Worm (Caenorhabditis elegans) whole organism, young adult: Measurements from ENCODE around the gene ctr-9.

Experiments
- B0035.1 ChIP-seq: sonication (generic microtip); optimal IDR thresholded peaks from 2 replicates; lab custom pipeline; 2016; ENCODE audit warnings: missing genetic modification characterization, mild to moderate bottlenecking, missing compliant biosample characterization, missing genotype, missing genetic modification reagents
- B0336.3 ChIP-seq: fragments of 200-800 bp; sonication (Bioruptor generic); IDR thresholded peaks from 2 replicates; pipeline ENCODE4 v1.3.6; 2022; ENCODE audit warnings: missing genetic modification characterization, missing compliant biosample characterization
- D2030.7 ChIP-seq: fragments of 200-800 bp; sonication (Bioruptor generic); IDR thresholded peaks from 2 replicates; pipeline ENCODE4 v1.3.6; 2022; ENCODE audit warnings: missing genetic modification reagents, missing genetic modification characterization, missing compliant biosample characterization
- F52B5.7 ChIP-seq: sonication (generic microtip); optimal IDR thresholded peaks from 2 replicates; lab custom pipeline; 2016; ENCODE audit warnings: mild to moderate bottlenecking, missing genetic modification characterization, missing compliant biosample characterization
- Y53F4B.3 ChIP-seq: fragments of 200-800 bp; sonication (Bioruptor generic); IDR thresholded peaks from 2 replicates; pipeline ENCODE4 v1.3.6; 2022; ENCODE audit warnings: missing genetic modification reagents, missing genetic modification characterization, missing compliant biosample characterization
- Y56A3A.18 ChIP-seq: fragments of 200-800 bp; sonication (Bioruptor generic); IDR thresholded peaks from 2 replicates; pipeline ENCODE4 v1.3.6; 2022; ENCODE audit warnings: missing genetic modification reagents, missing genetic modification characterization, missing compliant biosample characterization
- Y79H2A.3 ChIP-seq: fragments of 200-800 bp; sonication (Bioruptor generic); conservative IDR thresholded peaks from 2 replicates; pipeline ENCODE4 v1.3.6; 2022; ENCODE audit warnings: missing genetic modification reagents, missing genetic modification characterization, missing compliant biosample characterization
- Y95B8A.8 ChIP-seq: fragments of 200-800 bp; sonication (Bioruptor generic); IDR thresholded peaks from 2 replicates; pipeline ENCODE4 v1.3.6; 2022; ENCODE audit warnings: missing genetic modification reagents, missing genetic modification characterization, missing compliant biosample characterization
- akir-1 ChIP-seq: fragments of 200-800 bp; sonication (Bioruptor generic); optimal IDR thresholded peaks from 2 replicates; lab custom pipeline; 2018; ENCODE audit warnings: mild to moderate bottlenecking, missing genetic modification characterization, moderate library complexity, missing compliant biosample characterization
- ama-1 ChIP-seq, 3 experiments: fragments of 150-350 bp in 1 of 3; sonication (generic microtip) in 2 of 3; optimal IDR thresholded peaks; 2 replicates each; lab custom pipeline; 2014 to 2018; ENCODE audit warnings: missing biosample characterization in 2 of 3, missing genetic modification characterization in 2 of 3, missing genetic modification reagents in 2 of 3
- atf-7 ChIP-seq: sonication (generic microtip); optimal IDR thresholded peaks from 2 replicates; lab custom pipeline; 2017; ENCODE audit warnings: mild to moderate bottlenecking, missing genetic modification characterization, missing compliant biosample characterization
- athp-1 ChIP-seq: sonication (generic microtip); optimal IDR thresholded peaks from 2 replicates; lab custom pipeline; 2017; ENCODE audit warnings: mild to moderate bottlenecking, missing genetic modification characterization, missing compliant biosample characterization
- attf-3 ChIP-seq: fragments of 200-800 bp; sonication (Bioruptor generic); conservative IDR thresholded peaks from 2 replicates; pipeline ENCODE4 v1.3.6; 2022; ENCODE audit warnings: missing genetic modification reagents, missing genetic modification characterization, missing compliant biosample characterization
- attf-6 ChIP-seq: fragments of 200-800 bp; sonication (Bioruptor generic); IDR thresholded peaks from 2 replicates; pipeline ENCODE4 v1.3.6; 2022; ENCODE audit warnings: missing genetic modification reagents, missing genetic modification characterization, missing compliant biosample characterization
- bed-2 ChIP-seq: fragments of 200-800 bp; sonication (Bioruptor generic); IDR thresholded peaks from 2 replicates; pipeline ENCODE4 v1.3.6; 2022; ENCODE audit warnings: missing genetic modification reagents, missing genetic modification characterization, missing compliant biosample characterization
- cebp-1 ChIP-seq, 2 experiments: fragments of 200-800 bp in 1 of 2; sonication (Bioruptor generic) in 1 of 2; sonication (generic microtip) in 1 of 2; IDR thresholded peaks in 1 of 2; optimal IDR thresholded peaks in 1 of 2; 2 replicates each; pipeline versions ENCODE4 v1.3.6 to Lab custom; 2017 to 2022; ENCODE audit warnings: missing compliant biosample characterization in 2 of 2, missing genetic modification characterization in 2 of 2, mild to moderate bottlenecking in 1 of 2, missing genetic modification reagents in 1 of 2, moderate library complexity in 1 of 2
- ceh-40 ChIP-seq: fragments of 200-800 bp; sonication (Bioruptor generic); IDR thresholded peaks from 2 replicates; pipeline ENCODE4 v1.3.6; 2022; ENCODE audit warnings: missing genetic modification characterization, missing compliant biosample characterization
- dpff-1 ChIP-seq: sonication (generic microtip); optimal IDR thresholded peaks from 2 replicates; lab custom pipeline; 2017; ENCODE audit warnings: mild to moderate bottlenecking, missing genetic modification characterization, missing compliant biosample characterization
- fkh-3 ChIP-seq: sonication (generic microtip); optimal IDR thresholded peaks from 2 replicates; lab custom pipeline; 2016; ENCODE audit warnings: mild to moderate bottlenecking, missing genetic modification characterization, missing compliant biosample characterization
- him-1 ChIP-seq: sonication (generic microtip); optimal IDR thresholded peaks from 2 replicates; lab custom pipeline; 2016; ENCODE audit warnings: missing genotype, missing genetic modification reagents, missing genetic modification characterization, missing compliant biosample characterization
- hlh-12 ChIP-seq: sonication (generic microtip); optimal IDR thresholded peaks from 2 replicates; lab custom pipeline; 2016; ENCODE audit warnings: missing genetic modification characterization, missing compliant biosample characterization
- hlh-26 ChIP-seq: fragments of 200-800 bp; sonication (Bioruptor generic); conservative IDR thresholded peaks from 2 replicates; pipeline ENCODE4 v1.3.6; 2022; ENCODE audit warnings: missing genetic modification reagents, missing genetic modification characterization, missing compliant biosample characterization
- hrde-1 ChIP-seq: sonication (generic microtip); optimal IDR thresholded peaks from 2 replicates; lab custom pipeline; 2016; ENCODE audit warnings: missing genetic modification characterization, mild to moderate bottlenecking, missing compliant biosample characterization, moderate library complexity, missing genotype, missing genetic modification reagents, borderline replicate concordance
- hsf-1 ChIP-seq: fragments of 200-800 bp; sonication (Bioruptor generic); IDR thresholded peaks from 2 replicates; pipeline ENCODE4 v1.3.6; 2022; ENCODE audit warnings: missing genetic modification reagents, missing genetic modification characterization, missing compliant biosample characterization
- let-526 ChIP-seq: fragments of 200-800 bp; sonication (Bioruptor generic); IDR thresholded peaks from 2 replicates; pipeline ENCODE4 v1.3.6; 2022; ENCODE audit warnings: missing genetic modification reagents, missing genetic modification characterization, missing compliant biosample characterization
- let-607 ChIP-seq, 2 experiments: fragments of 200-800 bp in 1 of 2; sonication (Bioruptor generic) in 1 of 2; sonication (generic microtip) in 1 of 2; optimal IDR thresholded peaks; 2 replicates each; lab custom pipeline; 2016 to 2018; ENCODE audit warnings: mild to moderate bottlenecking in 2 of 2, missing compliant biosample characterization in 2 of 2, missing genetic modification characterization in 2 of 2, moderate library complexity in 2 of 2, missing genotype in 1 of 2
- lin-54 ChIP-seq: fragments of 200-800 bp; sonication (Bioruptor generic); optimal IDR thresholded peaks from 2 replicates; lab custom pipeline; 2018; ENCODE audit warnings: mild to moderate bottlenecking, missing genetic modification characterization, missing compliant biosample characterization
- lsl-1 ChIP-seq: fragments of 200-800 bp; sonication (Bioruptor generic); optimal IDR thresholded peaks from 2 replicates; lab custom pipeline; 2018; ENCODE audit warnings: mild to moderate bottlenecking, missing genetic modification characterization, moderate library complexity, missing compliant biosample characterization
- madf-6 ChIP-seq: fragments of 200-800 bp; sonication (Bioruptor generic); IDR thresholded peaks from 2 replicates; pipeline ENCODE4 v1.3.6; 2022; ENCODE audit warnings: missing genetic modification reagents, missing genetic modification characterization, missing compliant biosample characterization
- mcd-1 ChIP-seq: fragments of 200-800 bp; sonication (Bioruptor generic); IDR thresholded peaks from 2 replicates; pipeline ENCODE4 v1.3.6; 2022; ENCODE audit warnings: missing genetic modification reagents, missing genetic modification characterization, missing compliant biosample characterization
- mel-28 ChIP-seq: sonication (generic microtip); optimal IDR thresholded peaks from 2 replicates; lab custom pipeline; 2016; ENCODE audit warnings: borderline replicate concordance, mild to moderate bottlenecking, missing genetic modification characterization, missing compliant biosample characterization
- mes-4 ChIP-seq: sonication (generic microtip); optimal IDR thresholded peaks from 2 replicates; lab custom pipeline; 2016; ENCODE audit warnings: missing genotype, missing genetic modification characterization, missing compliant biosample characterization
- nfyb-1 ChIP-seq: fragments of 200-800 bp; sonication (Bioruptor generic); IDR thresholded peaks from 2 replicates; pipeline ENCODE4 v1.3.6; 2022; ENCODE audit warnings: missing genetic modification reagents, missing genetic modification characterization, missing compliant biosample characterization
- nhr-120 ChIP-seq: fragments of 200-800 bp; sonication (Bioruptor generic); IDR thresholded peaks from 2 replicates; pipeline ENCODE4 v1.3.6; 2022; ENCODE audit warnings: missing genetic modification characterization, missing compliant biosample characterization
- nhr-179 ChIP-seq: sonication (generic microtip); optimal IDR thresholded peaks from 2 replicates; lab custom pipeline; 2016; ENCODE audit warnings: mild to moderate bottlenecking, missing genetic modification characterization, missing compliant biosample characterization
- nhr-27 ChIP-seq: fragments of 200-800 bp; sonication (Bioruptor generic); optimal IDR thresholded peaks from 2 replicates; lab custom pipeline; 2018; ENCODE audit warnings: mild to moderate bottlenecking, missing genetic modification characterization, moderate library complexity, missing compliant biosample characterization
- rcor-1 ChIP-seq: fragments of 200-800 bp; sonication (Bioruptor generic); IDR thresholded peaks from 2 replicates; pipeline ENCODE4 v1.3.6; 2022; ENCODE audit warnings: missing genetic modification reagents, missing genetic modification characterization, missing compliant biosample characterization
- repo-1 ChIP-seq: sonication (generic microtip); optimal IDR thresholded peaks from 2 replicates; lab custom pipeline; 2017; ENCODE audit warnings: mild to moderate bottlenecking, missing genetic modification characterization, missing compliant biosample characterization
- snpc-1.1 ChIP-seq: sonication (generic microtip); optimal IDR thresholded peaks from 2 replicates; lab custom pipeline; 2017; ENCODE audit warnings: missing genetic modification characterization, mild to moderate bottlenecking, missing compliant biosample characterization, antibody characterized with exemption, moderate library complexity, missing genotype, missing genetic modification reagents; ENCODE audit not compliant: insufficient read depth
- snpc-1.3 ChIP-seq: sonication (generic microtip); optimal IDR thresholded peaks from 2 replicates; lab custom pipeline; 2017; ENCODE audit warnings: missing genetic modification characterization, mild to moderate bottlenecking, missing compliant biosample characterization, antibody characterized with exemption, moderate library complexity, missing genotype, missing genetic modification reagents; ENCODE audit not compliant: insufficient read depth
- snpc-4 ChIP-seq, 5 experiments: fragments of 150-350 bp in 1 of 5; sonication (generic microtip) in 4 of 5; optimal IDR thresholded peaks; 2 replicates each; lab custom pipeline; 2014 to 2018; ENCODE audit warnings: missing genetic modification characterization in 5 of 5, missing biosample characterization in 3 of 5, antibody characterized with exemption in 2 of 5, mild to moderate bottlenecking in 2 of 5, missing compliant biosample characterization in 2 of 5, missing genotype in 2 of 5, moderate library complexity in 2 of 5, missing genetic modification reagents in 1 of 5
- tlf-1 ChIP-seq: fragments of 200-800 bp; sonication (Bioruptor generic); optimal IDR thresholded peaks from 2 replicates; lab custom pipeline; 2018; ENCODE audit warnings: mild to moderate bottlenecking, missing genetic modification characterization, missing compliant biosample characterization
- unc-130 ChIP-seq: sonication (generic microtip); optimal IDR thresholded peaks from 2 replicates; lab custom pipeline; 2016; ENCODE audit warnings: missing genetic modification reagents, missing genetic modification characterization, missing compliant biosample characterization
- xnd-1 ChIP-seq: sonication (generic microtip); optimal IDR thresholded peaks from 2 replicates; lab custom pipeline; 2016; ENCODE audit warnings: missing genotype, missing genetic modification reagents, missing genetic modification characterization, missing compliant biosample characterization

Gene ctr-9

DNA sequence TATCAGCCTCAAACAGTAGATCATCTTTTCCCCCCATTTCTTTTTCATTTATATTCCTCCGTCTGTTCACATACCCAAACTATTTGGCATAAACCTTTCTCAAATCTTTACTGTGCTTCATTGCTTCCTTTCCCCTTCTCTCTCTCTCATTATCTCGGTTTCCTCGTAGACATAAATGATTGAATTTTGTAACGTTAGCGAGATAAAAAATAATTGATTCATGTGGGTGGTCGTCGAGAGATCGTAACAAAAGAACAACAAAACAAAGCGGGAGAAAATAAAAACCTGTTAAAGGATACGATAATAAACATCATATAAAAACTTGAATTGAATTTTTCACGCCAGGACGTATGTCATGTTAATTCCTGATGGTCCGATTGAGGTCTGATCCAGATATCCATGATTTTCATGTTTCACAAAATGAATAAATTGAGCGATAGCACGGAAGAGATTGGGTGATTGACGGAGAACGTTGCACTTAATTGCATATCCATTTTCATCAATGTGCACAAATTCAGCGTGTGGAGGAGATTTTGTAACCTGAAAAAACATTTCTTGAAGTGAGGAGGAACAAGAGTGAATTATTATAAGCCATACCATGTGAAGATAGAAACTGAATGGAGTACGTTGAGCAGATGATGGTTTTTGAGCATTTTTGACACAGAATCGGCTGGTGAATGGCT lies 28.3 kb upstream of the ctr-9 start:
- no peak for TF ChIP-seq akir-1 (GFP tag; lab: Kevin White, UChicago)
- peak; percentile 37 for TF ChIP-seq snpc-1.3 (tag; lab: Kevin White, UChicago)
- peak in 1 of 2 experiments; percentile 13 for TF ChIP-seq let-607 (tag; optimal IDR thresholded peaks at IDR 0.05; lab: Kevin White, UChicago)
- TF ChIP-seq hlh-12 (tag; lab: Kevin White, UChicago): no peak
- no peak for TF ChIP-seq let-526 (GFP tag; lab: Robert Waterston, UW)
- no peak for TF ChIP-seq F52B5.7 (tag; lab: Kevin White, UChicago)
- TF ChIP-seq ceh-40 (GFP tag; lab: Robert Waterston, UW): no peak
- no peak for TF ChIP-seq ama-1 (optimal IDR thresholded peaks at IDR 0.05; lab: Kevin White, UChicago)
- TF ChIP-seq ama-1 (GFP tag; optimal IDR thresholded peaks at IDR 0.05; lab: Kevin White, UChicago): peak in 1 of 2 experiments; percentile 16
- TF ChIP-seq Y95B8A.8: peak; percentile 75
- 0 out of 2 replicates have a peak, but pooled peaks have one; percentile 22 for TF ChIP-seq Y53F4B.3 (GFP tag; lab: Robert Waterston, UW)
- TF ChIP-seq nhr-179 (tag; lab: Kevin White, UChicago): no peak
- TF ChIP-seq tlf-1 (GFP tag; lab: Kevin White, UChicago): peak; percentile 30
- TF ChIP-seq lsl-1 (GFP tag; lab: Kevin White, UChicago): peak; percentile 1
- no peak for TF ChIP-seq nhr-120 (GFP tag; lab: Robert Waterston, UW)
- peak; percentile 41; the same call in 1 of the 2 replicates for TF ChIP-seq madf-6 (GFP tag; lab: Robert Waterston, UW)
- peak; percentile 30 for TF ChIP-seq dpff-1 (tag; lab: Kevin White, UChicago)
- peak; percentile 89 for TF ChIP-seq B0336.3 (GFP tag; lab: Robert Waterston, UW)
- TF ChIP-seq hlh-26: no peak
- TF ChIP-seq nfyb-1: no peak
- no peak for TF ChIP-seq mes-4 (tag; lab: Kevin White, UChicago)
- no peak for TF ChIP-seq rcor-1 (GFP tag; lab: Robert Waterston, UW)
- peak; percentile 20 for TF ChIP-seq B0035.1 (tag; lab: Kevin White, UChicago)
- no peak for TF ChIP-seq snpc-4 (GFP tag; optimal IDR thresholded peaks at IDR 0.05; lab: Kevin White, UChicago)
- TF ChIP-seq snpc-4 (tag; optimal IDR thresholded peaks at IDR 0.05; lab: Kevin White, UChicago): peak in 1 of 4 experiments; percentile 40
- TF ChIP-seq athp-1: peak; percentile 77
- TF ChIP-seq attf-6: 0 out of 2 replicates have a peak, but pooled peaks have one; percentile 21
- no peak for TF ChIP-seq Y56A3A.18 (GFP tag; lab: Robert Waterston, UW)
- no peak for TF ChIP-seq atf-7 (tag; lab: Kevin White, UChicago)
- no peak for TF ChIP-seq attf-3 (GFP tag; lab: Robert Waterston, UW)
- TF ChIP-seq nhr-27: no peak
- peak; percentile 48 for TF ChIP-seq lin-54 (GFP tag; lab: Kevin White, UChicago)
- TF ChIP-seq bed-2 (GFP tag; lab: Robert Waterston, UW): no peak
- TF ChIP-seq D2030.7: no peak
- TF ChIP-seq mel-28 (tag; lab: Kevin White, UChicago): peak; percentile 52
- peak; percentile 27 for TF ChIP-seq unc-130
- TF ChIP-seq Y79H2A.3 (GFP tag; lab: Robert Waterston, UW): no peak
- peak; percentile 60 for TF ChIP-seq fkh-3 (tag; lab: Kevin White, UChicago)
- TF ChIP-seq hrde-1: peak; percentile 73
- peak; percentile 33 for TF ChIP-seq him-1 (tag; lab: Kevin White, UChicago)
- TF ChIP-seq hsf-1: 0 out of 2 replicates have a peak, but pooled peaks have one; percentile 24
- no peak for TF ChIP-seq cebp-1 (GFP tag; IDR thresholded peaks at IDR 0.05; lab: Robert Waterston, UW)
- TF ChIP-seq cebp-1 (tag; optimal IDR thresholded peaks at IDR 0.05; lab: Kevin White, UChicago): peak; percentile 36
- TF ChIP-seq xnd-1 (tag; lab: Kevin White, UChicago): peak; percentile 48
- peak; percentile 37 for TF ChIP-seq repo-1 (tag; lab: Kevin White, UChicago)
- TF ChIP-seq snpc-1.1: peak; percentile 33
- 0 out of 2 replicates have a peak, but pooled peaks have one; percentile 20 for TF ChIP-seq mcd-1 (GFP tag; lab: Robert Waterston, UW)
